Worm (Caenorhabditis elegans): ENCODE results near the gene F39G3.2.

DNA sequence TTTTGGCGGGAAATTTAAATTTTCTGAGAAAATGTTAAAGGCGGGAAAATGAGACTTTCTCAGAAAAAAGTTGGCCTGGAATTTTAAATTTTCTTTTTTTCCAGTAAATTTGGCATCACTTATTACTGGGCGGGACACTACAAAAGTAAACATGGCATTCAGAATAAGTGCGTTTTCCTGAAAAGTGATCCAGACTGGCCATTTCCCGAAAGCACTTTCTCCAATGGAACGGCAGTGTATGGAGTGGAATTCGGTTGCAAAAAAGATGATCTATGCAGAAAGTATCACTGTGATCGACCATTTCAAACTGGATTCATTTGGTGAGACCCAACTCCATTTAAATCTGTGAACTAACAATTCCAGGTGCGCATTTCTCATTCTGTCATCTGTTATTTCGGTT is 50.2 kb downstream of the F39G3.2 start:
- TF ChIP-seq pha-4 (tag; optimal IDR thresholded peaks at IDR 0.05) (no peak), lin-13 (tag; optimal IDR thresholded peaks at IDR 0.05) (no peak), ztf-11 (tag; optimal IDR thresholded peaks at IDR 0.05) (no peak), nhr-12 (tag; optimal IDR thresholded peaks at IDR 0.05) (no peak), unc-62 (GFP tag; optimal IDR thresholded peaks at IDR 0.05) (no peak), nhr-237 (tag; optimal IDR thresholded peaks at IDR 0.05) (no peak), nhr-28 (tag; optimal IDR thresholded peaks at IDR 0.05) (no peak), unc-39 (tag; optimal IDR thresholded peaks at IDR 0.05) (no peak), blmp-1 (tag; optimal IDR thresholded peaks at IDR 0.05) (no peak), drap-1 (GFP tag; optimal IDR thresholded peaks at IDR 0.05) (no peak), lsy-2 (tag; optimal IDR thresholded peaks at IDR 0.05) (no peak)
